Fruit fly (Drosophila melanogaster) whole organism, pupa: ENCODE results near the gene Sfp24Ba.
A peak's percentile ranks its signal among the peaks of the same experiment; 100 is the strongest.

Experiments used
- CG10348 ChIP-seq: fragments of 200-800 bp; sonication (Bioruptor generic); IDR thresholded peaks from 2 replicates; pipeline ENCODE4 v1.3.6; 2022; ENCODE audit warnings: missing biosample characterization, missing genetic modification characterization
- CG12605 ChIP-seq: fragments of 200-800 bp; sonication (Bioruptor generic); IDR thresholded peaks from 2 replicates; pipeline ENCODE4 v1.3.6; 2022; ENCODE audit warnings: missing biosample characterization, missing genetic modification characterization
- CG13204 ChIP-seq: fragments of 200-800 bp; sonication (Bioruptor generic); optimal IDR thresholded peaks from 2 replicates; lab custom pipeline; 2018; ENCODE audit warnings: missing biosample characterization, mild to moderate bottlenecking, missing genetic modification characterization, moderate library complexity
- CG14655 ChIP-seq: fragments of 200-800 bp; sonication (Bioruptor generic); optimal IDR thresholded peaks from 3 replicates; lab custom pipeline; 2017; ENCODE audit warnings: mild to moderate bottlenecking, missing biosample characterization, missing genetic modification reagents, missing genetic modification characterization
- CG15710 ChIP-seq: fragments of 200-800 bp; sonication (Bioruptor generic); optimal IDR thresholded peaks from 2 replicates; lab custom pipeline; 2018; ENCODE audit warnings: missing biosample characterization, mild to moderate bottlenecking, missing genetic modification characterization, moderate library complexity
- CG17806 ChIP-seq: fragments of 200-800 bp; sonication (Bioruptor generic); optimal IDR thresholded peaks from 2 replicates; lab custom pipeline; 2018; ENCODE audit warnings: missing biosample characterization, mild to moderate bottlenecking, missing genetic modification characterization, moderate library complexity
- CG32121 ChIP-seq: fragments of 200-800 bp; sonication (Bioruptor generic); IDR thresholded peaks from 2 replicates; pipeline ENCODE4 v1.3.6; 2022; ENCODE audit warnings: missing biosample characterization, missing genetic modification characterization
- CG34367 ChIP-seq: fragments of 200-800 bp; sonication (Bioruptor generic); optimal IDR thresholded peaks from 2 replicates; lab custom pipeline; 2018; ENCODE audit warnings: missing biosample characterization, mild to moderate bottlenecking, missing genetic modification characterization
- CG4496 ChIP-seq: fragments of 200-800 bp; sonication (Bioruptor generic); IDR thresholded peaks from 3 replicates; pipeline ENCODE4 v1.3.6; 2022; ENCODE audit warnings: missing biosample characterization, missing genetic modification characterization
- CG8159 ChIP-seq: fragments of 200-800 bp; sonication (Bioruptor generic); optimal IDR thresholded peaks from 3 replicates; lab custom pipeline; 2018; ENCODE audit warnings: missing biosample characterization, mild to moderate bottlenecking, missing genetic modification characterization, moderate library complexity
- CG8301 ChIP-seq: fragments of 200-800 bp; sonication (Bioruptor generic); optimal IDR thresholded peaks from 2 replicates; lab custom pipeline; 2018; ENCODE audit warnings: missing biosample characterization, mild to moderate bottlenecking, missing genetic modification characterization
- CG9948 ChIP-seq: fragments of 200-800 bp; sonication (Bioruptor generic); optimal IDR thresholded peaks from 2 replicates; lab custom pipeline; 2018; ENCODE audit warnings: missing biosample characterization, mild to moderate bottlenecking, missing genetic modification characterization, moderate library complexity
- D1 ChIP-seq: fragments of 200-800 bp; sonication (Bioruptor generic); optimal IDR thresholded peaks from 2 replicates; lab custom pipeline; 2018; ENCODE audit warnings: missing biosample characterization, mild to moderate bottlenecking, missing genetic modification characterization, moderate library complexity
- EcR ChIP-seq: fragments of 200-800 bp; sonication (Bioruptor generic); optimal IDR thresholded peaks from 3 replicates; lab custom pipeline; 2019; ENCODE audit warnings: missing biosample characterization, missing genetic modification characterization, mild to moderate bottlenecking, moderate library complexity, missing genetic modification reagents
- Ets98B ChIP-seq: fragments of 200-800 bp; sonication (Bioruptor generic); IDR thresholded peaks from 2 replicates; pipeline ENCODE4 v1.3.6; 2022; ENCODE audit warnings: missing biosample characterization, missing genetic modification characterization
- Pif1A ChIP-seq: fragments of 200-800 bp; sonication (Bioruptor generic); optimal IDR thresholded peaks from 3 replicates; lab custom pipeline; 2016; ENCODE audit warnings: missing biosample characterization, missing genetic modification characterization
- Pif1B ChIP-seq: fragments of 200-800 bp; sonication (Bioruptor generic); optimal IDR thresholded peaks from 3 replicates; lab custom pipeline; 2016; ENCODE audit warnings: missing biosample characterization, missing genetic modification characterization
- Snoo ChIP-seq: fragments of 200-800 bp; sonication (Bioruptor generic); optimal IDR thresholded peaks from 3 replicates; lab custom pipeline; 2017; ENCODE audit warnings: missing biosample characterization, mild to moderate bottlenecking, missing genetic modification characterization, inconsistent platforms
- fd96Ca ChIP-seq: fragments of 200-800 bp; sonication (Bioruptor generic); IDR thresholded peaks from 3 replicates; pipeline ENCODE4 v1.3.6; 2022; ENCODE audit warnings: missing biosample characterization, missing genetic modification characterization
- gl ChIP-seq: fragments of 200-800 bp; sonication (Bioruptor generic); optimal IDR thresholded peaks from 2 replicates; lab custom pipeline; 2018; ENCODE audit warnings: missing biosample characterization, mild to moderate bottlenecking, missing genetic modification characterization
- rn ChIP-seq: fragments of 200-800 bp; sonication (Bioruptor generic); IDR thresholded peaks from 2 replicates; pipeline ENCODE4 v1.3.6; 2022; ENCODE audit warnings: missing biosample characterization, missing genetic modification characterization

The Sfp24Ba gene

DNA sequence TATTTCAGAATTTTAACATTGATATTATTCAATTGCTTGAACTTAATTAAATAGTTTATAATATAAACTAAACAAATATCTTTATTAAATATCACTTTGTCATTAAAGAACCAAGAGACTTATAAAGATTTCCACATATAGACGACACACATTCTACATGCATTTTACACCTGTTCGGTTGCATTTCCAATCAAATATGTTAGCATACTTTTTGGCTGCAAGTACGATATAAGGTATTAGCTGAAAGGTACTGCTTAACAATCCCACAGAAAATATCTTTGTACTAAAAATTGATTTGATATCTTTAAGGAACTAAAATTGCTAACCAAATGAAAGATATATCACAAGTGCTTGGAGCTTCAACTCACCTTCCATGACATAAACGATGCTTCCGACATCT lies 34.5 kb downstream of the Sfp24Ba start:
- TF ChIP-seq CG9948 (tag; lab: Kevin White, UChicago) (no peak), CG10348 (no peak), CG15710 (tag; lab: Kevin White, UChicago) (no peak), rn (no peak), Pif1B (GFP tag; lab: Kevin White, UChicago) (no peak), CG14655 (GFP tag; lab: Kevin White, UChicago) (no peak), D1 (no peak), CG17806 (tag; lab: Kevin White, UChicago) (no peak), gl (tag; lab: Kevin White, UChicago) (no peak), CG12605 (GFP tag; lab: Robert Waterston, UW) (no peak), CG34367 (tag; lab: Kevin White, UChicago) (no peak), fd96Ca (no peak), Ets98B (GFP tag; lab: Robert Waterston, UW) (no peak)

DNA sequence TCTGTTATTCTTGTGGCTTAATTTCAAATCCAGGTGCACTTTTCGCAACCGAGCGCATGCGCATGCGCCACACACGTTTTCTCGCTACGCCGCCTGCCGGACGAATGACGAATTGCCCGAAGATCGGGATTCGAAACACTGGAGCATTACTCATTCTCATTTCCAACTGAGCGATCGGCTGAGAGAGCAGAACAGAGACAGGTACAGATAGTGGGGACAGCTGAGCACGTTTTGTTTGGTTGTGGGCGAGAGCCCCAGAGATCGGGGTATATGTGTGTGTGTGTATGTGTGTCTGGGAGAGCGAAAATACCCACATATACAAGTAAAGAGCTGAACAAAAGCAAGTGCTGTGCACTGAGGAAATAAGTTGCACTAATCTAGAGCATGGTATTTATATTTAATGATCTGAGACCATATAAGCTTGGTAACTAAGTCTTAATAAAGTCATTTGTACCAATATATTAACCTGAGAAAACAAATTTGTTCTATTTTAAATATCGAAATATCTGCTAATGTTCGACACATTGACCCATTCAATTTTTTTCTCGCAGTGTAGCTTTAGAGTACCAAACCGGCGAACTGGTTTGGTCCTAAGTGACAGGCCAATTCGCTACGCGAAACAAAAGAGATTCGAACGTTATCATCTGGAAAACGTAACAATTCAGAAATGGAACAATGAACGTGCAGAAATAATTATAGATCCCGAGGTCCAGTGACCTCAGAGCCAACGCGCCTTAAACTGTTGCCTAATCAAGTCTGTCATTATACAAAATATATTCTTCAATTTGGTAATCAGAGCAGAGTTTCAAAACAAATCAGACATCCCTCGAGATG lies 36.1 kb downstream of the Sfp24Ba start:
- TF ChIP-seq CG32121 (GFP tag; lab: Robert Waterston, UW) (peak; percentile 99), CG14655 (GFP tag; lab: Kevin White, UChicago) (peak; percentile 100), CG4496 (GFP tag; lab: Robert Waterston, UW) (peak; percentile 99), CG8301 (tag; lab: Kevin White, UChicago) (peak; percentile 100), D1 (peak; percentile 98), Snoo (tag; lab: Kevin White, UChicago) (peak; percentile 92), CG34367 (tag; lab: Kevin White, UChicago) (peak; percentile 92), fd96Ca (peak; percentile 96), EcR (GFP tag; lab: Kevin White, UChicago) (peak; percentile 87), CG12605 (GFP tag; lab: Robert Waterston, UW) (peak; percentile 95), CG8159 (tag; lab: Kevin White, UChicago) (peak; percentile 99), CG9948 (tag; lab: Kevin White, UChicago) (peak; percentile 98), gl (tag; lab: Kevin White, UChicago) (peak; percentile 98), CG13204 (GFP tag; lab: Kevin White, UChicago) (peak; percentile 82), Pif1B (GFP tag; lab: Kevin White, UChicago) (peak; percentile 94), CG15710 (tag; lab: Kevin White, UChicago) (peak; percentile 93), rn (peak; percentile 99), CG10348 (peak; percentile 94), Ets98B (GFP tag; lab: Robert Waterston, UW) (peak; percentile 99), Pif1A (GFP tag; lab: Kevin White, UChicago) (peak; percentile 94), CG17806 (tag; lab: Kevin White, UChicago) (peak; percentile 99)

DNA sequence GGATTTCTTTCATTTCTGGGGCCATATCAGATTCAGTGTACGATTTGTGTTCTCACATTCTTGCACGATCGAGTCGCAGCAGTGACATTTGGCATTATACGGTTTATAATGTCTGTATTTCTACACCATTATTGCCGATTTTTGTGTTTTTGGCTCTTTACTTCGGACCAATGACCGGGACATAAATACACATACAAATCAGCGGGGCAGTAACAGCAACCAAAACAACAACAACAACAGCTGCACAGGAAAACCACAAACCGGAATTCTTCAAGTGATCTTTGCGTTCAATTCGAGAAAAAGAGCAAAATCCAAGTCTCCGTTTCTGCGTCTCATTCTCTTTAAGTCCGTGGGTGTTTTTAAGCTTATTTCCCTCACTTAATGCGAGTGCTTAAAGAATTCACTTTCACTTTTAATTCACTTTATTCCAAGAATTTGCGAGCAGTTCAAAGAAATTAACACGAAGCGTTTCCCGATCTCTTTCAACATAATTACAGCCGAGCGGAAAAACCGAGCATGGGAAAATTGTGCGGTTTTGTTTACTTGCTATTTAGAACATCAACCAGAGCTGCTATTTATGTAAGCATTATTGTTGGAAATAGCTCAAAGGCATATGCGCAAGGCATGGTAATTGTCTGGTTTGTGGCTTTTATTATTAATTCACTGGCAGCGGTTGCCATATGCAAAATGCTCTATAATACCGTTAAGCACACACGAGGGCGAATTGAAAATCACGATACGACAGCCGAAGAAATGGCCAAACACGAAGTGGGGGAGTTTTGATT lies 36.9 kb downstream of the Sfp24Ba start:
- TF ChIP-seq EcR (GFP tag; lab: Kevin White, UChicago), result peak; percentile 70
- no peak for TF ChIP-seq Pif1B (GFP tag; lab: Kevin White, UChicago)

DNA sequence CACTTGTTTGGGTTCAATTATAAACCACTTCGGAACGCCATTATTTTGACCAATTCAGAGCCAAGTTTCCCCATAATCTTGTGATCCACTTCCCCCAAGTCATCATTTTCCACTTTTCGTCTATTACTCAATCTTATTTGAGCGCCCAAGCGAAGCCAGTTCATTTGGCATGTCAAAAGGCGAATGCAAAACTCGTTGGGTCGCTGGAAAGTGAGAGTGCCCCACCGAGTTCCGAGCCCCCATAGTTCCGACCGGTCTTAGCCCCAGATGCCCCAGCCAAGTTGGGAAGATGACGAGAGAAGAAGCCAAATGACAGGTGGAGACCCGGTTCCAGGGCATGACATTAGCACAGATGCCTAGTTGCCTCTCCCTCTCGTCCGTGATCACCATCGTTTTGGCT lies 37.6 kb downstream of the Sfp24Ba start:
- TF ChIP-seq CG9948 (tag; lab: Kevin White, UChicago) (no peak), Snoo (tag; lab: Kevin White, UChicago) (no peak), CG13204 (GFP tag; lab: Kevin White, UChicago) (no peak), CG12605 (GFP tag; lab: Robert Waterston, UW) (no peak), CG32121 (GFP tag; lab: Robert Waterston, UW) (no peak), CG8301 (tag; lab: Kevin White, UChicago) (no peak), CG17806 (tag; lab: Kevin White, UChicago) (no peak), CG14655 (GFP tag; lab: Kevin White, UChicago) (no peak), CG15710 (tag; lab: Kevin White, UChicago) (no peak), rn (no peak), Pif1A (GFP tag; lab: Kevin White, UChicago) (no peak), Ets98B (GFP tag; lab: Robert Waterston, UW) (no peak), EcR (GFP tag; lab: Kevin White, UChicago) (no peak), CG4496 (GFP tag; lab: Robert Waterston, UW) (no peak)
- TF ChIP-seq, all 21 proteins: peak for 0

DNA sequence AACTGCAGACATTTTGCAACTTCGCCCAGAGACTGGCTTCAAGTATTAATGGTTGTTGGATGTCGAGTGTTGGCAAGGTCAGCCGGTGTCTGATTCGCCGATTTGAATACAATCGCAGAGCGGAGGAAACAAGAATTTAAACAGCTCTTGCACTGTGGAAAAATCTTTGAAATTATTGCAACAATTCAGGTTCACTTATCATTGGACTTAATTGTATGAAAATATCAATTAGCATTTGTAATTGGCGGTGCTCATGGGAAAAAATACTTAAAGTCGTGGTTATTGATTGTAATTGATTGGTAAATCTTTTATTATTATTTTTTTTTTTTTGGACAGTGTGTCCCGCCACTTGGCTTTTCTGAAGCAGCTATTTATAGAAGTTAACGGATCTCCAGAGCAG lies 38.9 kb downstream of the Sfp24Ba start:
- peak; percentile 73 for TF ChIP-seq CG9948 (tag; lab: Kevin White, UChicago)
- TF ChIP-seq CG14655 (GFP tag; lab: Kevin White, UChicago), result peak; percentile 19
- peak; percentile 64 for TF ChIP-seq CG13204 (GFP tag; lab: Kevin White, UChicago)
- TF ChIP-seq CG10348, result no peak
- TF ChIP-seq CG15710 (tag; lab: Kevin White, UChicago), result peak; percentile 91
- peak; percentile 40; the same call in 1 of the 3 replicates for TF ChIP-seq fd96Ca
- peak; percentile 85 for TF ChIP-seq Pif1A (GFP tag; lab: Kevin White, UChicago)
- peak; percentile 88 for TF ChIP-seq CG8159 (tag; lab: Kevin White, UChicago)
- peak; percentile 62 for TF ChIP-seq Ets98B (GFP tag; lab: Robert Waterston, UW)
- TF ChIP-seq CG34367 (tag; lab: Kevin White, UChicago), result peak; percentile 75
- peak; percentile 79 for TF ChIP-seq Pif1B (GFP tag; lab: Kevin White, UChicago)
- peak; percentile 16; the same call in 1 of the 2 replicates for TF ChIP-seq rn
- TF ChIP-seq CG12605 (GFP tag; lab: Robert Waterston, UW), result peak; percentile 59; the same call in 1 of the 2 replicates
- peak; percentile 79 for TF ChIP-seq CG17806 (tag; lab: Kevin White, UChicago)
- TF ChIP-seq D1, result peak; percentile 17
- TF ChIP-seq CG8301 (tag; lab: Kevin White, UChicago), result no peak
- peak; percentile 74 for TF ChIP-seq Snoo (tag; lab: Kevin White, UChicago)
- TF ChIP-seq CG4496 (GFP tag; lab: Robert Waterston, UW), result peak; percentile 72; the same call in 2 of the 3 replicates
- TF ChIP-seq gl (tag; lab: Kevin White, UChicago), result no peak
- TF ChIP-seq CG32121 (GFP tag; lab: Robert Waterston, UW), result peak; percentile 72
- TF ChIP-seq EcR (GFP tag; lab: Kevin White, UChicago), result peak; percentile 67
